Worm (Caenorhabditis elegans) whole organism, L4/young adult: ENCODE results near the gene F53A9.9.
A peak's percentile ranks its signal among the peaks of the same experiment; 100 is the strongest.
"Not testable (repeated sequence)": the region's sequence is repeated elsewhere in the genome, so short reads cannot be mapped to it uniquely, and the experiment has no call there.

Experiments used
- W03F9.2 ChIP-seq: fragments of 150-350 bp; optimal IDR thresholded peaks from 2 replicates; lab custom pipeline; 2014; ENCODE audit warnings: missing biosample characterization, missing genetic modification characterization
- dao-5 ChIP-seq: sonication (generic microtip); optimal IDR thresholded peaks from 2 replicates; lab custom pipeline; 2016; ENCODE audit warnings: missing genotype, missing genetic modification characterization, moderate library complexity, missing compliant biosample characterization
- him-1 ChIP-seq: sonication (generic microtip); optimal IDR thresholded peaks from 2 replicates; lab custom pipeline; 2016; ENCODE audit warnings: missing genotype, missing genetic modification reagents, missing genetic modification characterization, missing compliant biosample characterization

The F53A9.9 gene

DNA sequence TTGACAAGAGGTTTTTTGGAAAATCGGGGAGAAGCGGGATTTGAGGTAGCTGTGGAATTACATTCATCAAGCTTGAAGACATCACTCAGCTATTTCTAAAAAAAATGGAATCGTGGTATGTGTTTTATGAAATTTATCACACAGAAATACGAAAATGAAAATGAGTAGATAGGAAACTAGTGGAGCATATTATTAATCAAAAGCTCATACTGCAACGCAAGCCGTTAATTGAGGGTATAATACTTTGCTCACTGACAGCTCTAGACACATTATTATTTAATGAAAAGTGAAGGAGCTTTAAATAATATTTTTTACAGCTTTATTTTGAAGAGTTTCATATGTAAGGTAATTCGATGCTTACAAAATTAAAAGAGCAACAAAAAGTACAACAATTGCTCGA is 22.3 kb upstream of the F53A9.9 start, which contains the start of gene M02D8.7:
TSS of gene M02D8.7 (minus strand) at position 101 of the 400 bp plus-strand sequence.
- TF ChIP-seq W03F9.2 (tag; lab: Kevin White, UChicago), result no peak

DNA sequence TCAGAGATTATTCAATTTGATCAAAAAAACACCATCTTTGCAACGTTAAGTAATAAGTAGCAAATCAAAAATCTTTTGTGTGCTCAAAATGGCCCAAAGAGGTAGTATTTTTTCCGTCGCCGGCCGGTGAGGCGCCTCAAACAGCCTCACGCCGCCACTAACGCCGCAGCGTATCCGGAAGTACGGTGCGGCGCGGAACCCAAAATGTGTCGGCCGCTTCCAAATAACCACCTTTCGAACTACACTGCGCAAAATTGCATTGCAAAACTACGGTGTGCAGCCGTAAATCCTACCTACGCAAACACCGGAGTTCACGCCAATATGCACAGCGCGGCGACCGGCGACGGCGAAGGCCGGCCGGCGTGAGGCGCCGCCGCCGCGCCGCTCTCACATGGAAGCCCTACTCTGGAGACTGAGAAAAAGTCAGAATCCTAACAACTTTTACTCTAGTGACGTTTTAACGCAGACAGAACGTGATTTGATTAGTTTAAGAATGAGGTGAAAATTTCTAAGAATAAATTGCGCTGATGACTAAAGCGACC is 21.1 kb upstream of the F53A9.9 start:
- TF ChIP-seq W03F9.2 (tag; lab: Kevin White, UChicago) (no peak), dao-5 (tag; lab: Kevin White, UChicago) (no peak), him-1 (tag; lab: Kevin White, UChicago) (no peak)

DNA sequence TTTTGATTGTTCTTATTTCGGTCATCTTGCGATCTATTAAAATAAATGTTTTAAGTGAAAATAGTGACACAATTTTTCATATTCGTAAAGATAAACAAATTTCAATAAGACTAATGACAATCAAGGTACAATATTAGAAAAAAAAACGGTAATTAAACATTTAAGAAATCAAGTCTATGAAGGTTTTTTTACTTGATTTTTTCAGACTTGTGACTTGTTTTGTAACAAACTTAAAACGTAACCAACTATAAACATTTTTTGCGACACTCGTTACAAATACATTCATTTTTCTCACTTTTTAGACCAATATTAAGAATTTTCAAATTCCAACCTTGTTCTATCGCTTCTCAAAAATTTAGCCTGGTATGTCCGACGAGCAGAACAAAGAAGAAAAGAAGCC is 18.8 kb upstream of the F53A9.9 start, which contains the start of gene M02D8.2:
TSS of gene M02D8.2 (plus strand) at position 301 of the 400 bp plus-strand sequence.
- no peak for TF ChIP-seq him-1 (tag; lab: Kevin White, UChicago)
- TF ChIP-seq W03F9.2 (tag; lab: Kevin White, UChicago), result no peak
- TF ChIP-seq dao-5 (tag; lab: Kevin White, UChicago), result no peak

DNA sequence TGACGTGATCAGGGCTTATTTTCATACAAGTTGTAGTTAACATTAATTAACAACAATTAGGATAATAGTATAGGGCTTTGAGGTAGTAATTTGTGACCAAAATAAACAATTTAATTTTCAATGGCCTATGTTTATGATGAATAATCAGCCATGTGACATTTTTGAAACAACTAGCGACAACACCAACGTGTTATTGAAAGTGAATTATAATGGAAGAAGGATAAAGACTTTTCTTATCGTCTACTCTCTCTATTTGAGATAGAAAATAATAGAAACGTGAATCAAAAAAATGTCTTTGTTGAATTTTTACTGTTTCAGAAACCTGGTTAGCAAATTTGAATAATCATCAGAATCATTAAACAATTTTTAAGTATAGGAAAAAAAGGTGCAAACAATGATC is 17.2 kb upstream of the F53A9.9 start:
- TF ChIP-seq dao-5 (tag; lab: Kevin White, UChicago), result no peak
- no peak for TF ChIP-seq him-1 (tag; lab: Kevin White, UChicago)
- no peak for TF ChIP-seq W03F9.2 (tag; lab: Kevin White, UChicago)

DNA sequence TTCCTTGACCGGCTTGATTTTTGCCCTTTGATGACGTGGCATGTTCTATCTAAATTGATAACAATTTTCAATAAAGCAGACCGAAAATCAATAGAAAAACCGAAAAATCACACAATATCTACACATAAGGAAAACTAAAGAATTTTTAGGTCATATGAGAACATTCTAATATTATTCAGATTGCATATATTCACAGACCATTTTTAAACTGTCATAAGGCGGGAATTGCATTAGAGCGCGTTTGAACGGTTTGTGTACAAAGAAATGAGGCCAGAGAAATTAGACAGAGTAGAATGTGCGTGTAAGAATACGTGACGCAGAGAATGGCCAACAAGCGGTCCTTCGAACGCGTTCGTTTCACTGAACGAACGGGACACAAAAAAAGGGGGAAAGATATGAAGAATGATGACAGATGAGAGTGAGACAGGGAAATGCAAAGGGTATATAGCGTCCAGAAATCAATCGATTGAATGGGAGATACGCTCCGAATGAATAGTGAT is 16.5 kb upstream of the F53A9.9 start, which contains the start of gene M02D8.3:
TSS of gene M02D8.3 (minus strand) at position 51 of the 500 bp plus-strand sequence.
- TF ChIP-seq him-1 (tag; lab: Kevin White, UChicago), result no peak
- TF ChIP-seq W03F9.2 (tag; lab: Kevin White, UChicago), result peak; percentile 68

DNA sequence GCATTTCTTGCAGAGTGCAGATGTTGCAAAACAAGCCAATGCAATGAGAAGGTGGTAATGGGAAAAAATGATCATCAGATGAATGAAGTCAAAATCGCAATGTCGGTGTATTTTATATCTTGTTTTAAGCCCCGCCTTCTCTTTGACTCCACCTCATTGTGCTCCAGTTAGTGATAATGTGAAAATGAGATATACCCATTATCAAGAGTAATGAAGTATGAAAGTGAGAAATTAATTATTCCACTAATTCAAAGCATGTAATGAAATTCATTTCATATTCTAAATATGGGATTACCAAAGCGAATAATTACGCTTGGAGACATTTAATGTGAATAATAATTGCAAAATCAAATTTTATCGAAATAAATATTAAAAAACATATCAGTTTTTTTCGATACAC is 11.3 kb upstream of the F53A9.9 start, which contains the start of gene M02D8.6:
TSS of gene M02D8.6 (minus strand) at position 101 of the 400 bp plus-strand sequence.
- not testable (repeated sequence) for TF ChIP-seq him-1, W03F9.2, dao-5 (tag; lab: Kevin White, UChicago)

DNA sequence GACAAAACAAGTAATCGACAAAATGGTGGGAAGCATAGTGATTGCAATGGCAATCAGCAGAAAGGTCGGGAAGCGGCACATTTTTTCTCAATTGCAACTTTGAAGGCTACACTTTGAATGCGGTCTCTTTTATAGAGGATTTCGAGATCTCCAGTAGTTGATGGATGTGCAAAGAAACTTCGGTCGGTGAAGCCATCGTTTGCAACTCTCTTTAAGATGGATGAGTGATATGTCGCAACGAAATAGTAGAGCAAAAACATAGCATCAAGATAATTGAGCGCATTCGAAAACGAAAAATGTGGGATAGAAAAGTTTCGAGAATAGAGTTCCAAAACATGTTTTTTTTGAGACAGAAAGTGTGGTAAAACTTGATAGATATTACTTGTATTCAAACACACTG is 6.7 kb upstream of the F53A9.9 start, which contains the start of gene EGAP4.1:
TSS of gene EGAP4.1 (minus strand) at position 101 of the 400 bp plus-strand sequence.
- TF ChIP-seq dao-5 (tag; lab: Kevin White, UChicago) (no peak), W03F9.2 (tag; lab: Kevin White, UChicago) (no peak), him-1 (tag; lab: Kevin White, UChicago) (no peak)

DNA sequence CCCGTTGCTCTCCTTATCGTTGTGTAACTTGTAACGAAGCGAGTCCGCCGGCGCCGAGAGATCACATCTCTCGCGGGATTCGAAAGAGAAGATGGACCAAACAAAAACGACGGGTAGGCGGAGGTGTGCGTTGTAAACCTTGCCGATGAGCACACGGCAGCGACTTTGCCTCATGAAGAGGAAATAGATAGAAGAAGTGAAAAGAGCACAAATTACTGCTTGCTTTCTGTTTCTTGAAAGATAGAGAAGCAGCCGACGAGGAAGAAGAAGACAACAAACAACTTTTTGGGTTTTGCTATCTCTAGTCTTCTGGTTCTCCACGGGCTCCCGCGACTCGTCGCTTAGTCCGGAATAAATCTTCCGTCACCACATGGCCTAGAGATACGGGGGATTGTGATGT is 3.3 kb upstream of the F53A9.9 start:
- no peak for TF ChIP-seq dao-5 (tag; lab: Kevin White, UChicago)
- TF ChIP-seq W03F9.2 (tag; lab: Kevin White, UChicago), result no peak
- no peak for TF ChIP-seq him-1 (tag; lab: Kevin White, UChicago)

DNA sequence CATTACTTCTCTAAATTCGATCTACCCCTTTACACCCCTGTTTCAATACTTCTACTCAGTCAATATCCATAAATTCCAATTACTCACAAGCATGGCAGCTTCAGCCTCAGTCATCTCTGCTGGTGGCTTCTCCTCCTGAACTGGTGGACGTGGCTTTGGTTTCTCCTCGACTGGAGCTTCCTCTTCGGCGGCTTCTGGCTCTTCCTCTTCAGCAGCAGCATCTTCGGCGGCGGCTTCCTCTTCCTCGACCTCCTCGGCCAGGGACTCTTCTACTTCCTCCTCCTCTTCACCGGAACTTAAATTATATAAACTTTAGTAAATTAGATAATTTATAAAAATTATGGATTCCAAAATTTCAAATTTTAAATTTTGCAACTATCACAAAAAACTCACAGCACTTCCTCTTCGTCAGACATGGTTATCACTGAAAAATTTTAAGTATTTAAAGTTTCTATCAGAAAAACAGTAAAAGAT is 2.6 kb upstream of the F53A9.9 start, which contains the start of gene tnt-2:
TSS of gene tnt-2 (minus strand) at position 424 of the 474 bp plus-strand sequence.
- no peak for TF ChIP-seq W03F9.2 (tag; lab: Kevin White, UChicago)

DNA sequence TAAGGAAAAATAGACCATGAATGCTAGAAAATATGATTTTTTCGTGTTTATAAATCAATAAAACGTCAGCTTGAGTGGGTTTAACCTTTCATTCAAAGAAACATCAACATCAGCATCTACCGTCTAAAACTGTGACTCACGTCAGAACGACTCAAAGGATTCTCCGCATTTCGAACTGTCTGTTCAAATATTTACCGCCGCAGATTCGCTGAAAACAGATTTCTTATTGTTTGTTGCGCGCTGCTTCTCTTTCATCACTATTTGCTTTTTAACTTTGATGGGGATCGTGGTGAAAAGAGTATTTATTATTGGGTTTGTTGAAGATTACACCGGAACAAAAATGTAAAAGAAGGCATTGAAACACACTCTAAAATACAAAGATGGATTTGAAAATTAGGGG is 715 bp upstream of the F53A9.9 start:
- no peak for TF ChIP-seq W03F9.2 (tag; lab: Kevin White, UChicago)
- TF ChIP-seq dao-5 (tag; lab: Kevin White, UChicago), result no peak
- no peak for TF ChIP-seq him-1 (tag; lab: Kevin White, UChicago)

DNA sequence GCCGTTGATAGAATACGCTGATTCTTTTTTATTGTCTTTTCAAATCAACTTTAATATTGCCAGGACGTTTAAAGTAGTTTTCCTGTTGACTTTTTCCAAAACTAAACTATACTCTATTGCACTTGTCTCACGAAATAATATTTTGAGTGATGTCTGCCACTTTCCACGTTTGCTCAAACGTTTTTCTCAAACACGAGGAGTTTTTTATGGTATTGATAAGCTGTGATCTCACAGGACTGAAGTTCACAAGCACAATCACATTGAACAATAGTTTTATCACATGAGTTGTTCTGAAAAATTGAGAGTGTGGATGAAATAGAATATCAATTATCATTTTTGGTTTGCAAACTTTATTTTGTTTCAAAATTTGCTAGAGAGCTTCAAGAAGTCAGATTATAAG is 670 bp downstream of the F53A9.9 start:
- TF ChIP-seq him-1 (tag; lab: Kevin White, UChicago) (no peak), dao-5 (tag; lab: Kevin White, UChicago) (no peak), W03F9.2 (tag; lab: Kevin White, UChicago) (no peak)

DNA sequence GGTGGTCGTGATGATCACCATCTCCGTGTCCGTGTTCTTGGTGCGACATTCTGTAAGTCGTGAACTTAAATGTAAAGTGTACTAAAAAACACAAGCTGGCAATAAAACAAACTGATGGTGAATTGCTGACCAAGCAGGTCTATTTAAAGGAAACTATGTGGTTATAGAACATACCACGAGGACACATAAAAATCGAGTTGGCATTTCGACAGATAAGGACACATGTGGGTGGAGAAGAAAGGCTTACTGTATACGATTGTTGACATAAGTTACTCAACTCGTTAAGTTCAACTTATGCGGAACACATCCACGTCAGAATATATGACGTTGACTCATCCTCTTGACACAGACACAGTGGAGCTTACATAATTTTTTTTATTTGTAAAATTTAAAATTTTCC is 1.7 kb downstream of the F53A9.9 start, which contains the start of gene F53A9.8:
TSS of gene F53A9.8 (minus strand) at position 49 of the 400 bp plus-strand sequence.
- TF ChIP-seq him-1 (tag; lab: Kevin White, UChicago), result no peak
- no peak for TF ChIP-seq W03F9.2 (tag; lab: Kevin White, UChicago)
- TF ChIP-seq dao-5 (tag; lab: Kevin White, UChicago), result no peak

DNA sequence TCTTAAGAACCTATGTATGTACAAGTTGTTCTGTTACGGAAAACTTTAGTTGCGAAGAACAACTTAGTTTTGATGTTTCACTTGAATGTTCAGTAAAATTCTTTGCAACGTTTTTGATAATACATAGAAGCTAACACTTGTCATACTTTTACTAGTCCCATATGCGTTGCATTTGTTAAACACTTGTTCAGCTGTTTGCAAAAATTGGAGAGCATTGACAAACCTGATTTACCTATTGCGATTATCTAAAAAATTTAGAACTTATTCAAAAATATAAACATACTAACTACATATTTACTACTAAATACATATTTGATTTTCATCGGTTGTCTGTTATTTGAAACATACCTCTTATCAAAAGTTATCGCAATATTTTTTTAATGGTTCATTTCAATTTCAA is 2.4 kb downstream of the F53A9.9 start:
- TF ChIP-seq W03F9.2 (tag; lab: Kevin White, UChicago) (no peak), dao-5 (tag; lab: Kevin White, UChicago) (no peak), him-1 (tag; lab: Kevin White, UChicago) (no peak)

DNA sequence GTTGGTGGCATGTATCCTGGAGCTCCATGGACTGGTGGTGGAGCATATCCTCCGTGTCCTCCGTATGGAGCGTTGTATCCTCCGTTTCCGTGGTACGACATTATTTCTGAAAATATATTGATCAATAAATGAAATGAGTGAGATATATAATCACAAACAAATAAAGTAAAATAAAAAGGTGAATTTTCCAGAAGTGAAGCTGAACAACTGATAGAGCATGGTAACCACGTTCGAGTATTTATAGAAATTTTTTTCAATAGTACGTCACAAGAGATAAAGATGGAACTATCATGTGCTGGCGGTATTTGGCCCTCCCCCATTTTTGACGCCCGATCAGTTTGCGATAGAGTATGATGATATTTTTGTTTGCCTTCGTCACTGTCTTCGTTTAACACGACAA is 3.7 kb downstream of the F53A9.9 start, which contains the start of gene F53A9.7:
TSS of gene F53A9.7 (minus strand) at position 101 of the 400 bp plus-strand sequence.
- no peak for TF ChIP-seq him-1 (tag; lab: Kevin White, UChicago)
- TF ChIP-seq W03F9.2 (tag; lab: Kevin White, UChicago), result no peak
- TF ChIP-seq dao-5 (tag; lab: Kevin White, UChicago), result no peak
